Worm (Caenorhabditis elegans): ENCODE results near the gene F47C12.8.

DNA sequence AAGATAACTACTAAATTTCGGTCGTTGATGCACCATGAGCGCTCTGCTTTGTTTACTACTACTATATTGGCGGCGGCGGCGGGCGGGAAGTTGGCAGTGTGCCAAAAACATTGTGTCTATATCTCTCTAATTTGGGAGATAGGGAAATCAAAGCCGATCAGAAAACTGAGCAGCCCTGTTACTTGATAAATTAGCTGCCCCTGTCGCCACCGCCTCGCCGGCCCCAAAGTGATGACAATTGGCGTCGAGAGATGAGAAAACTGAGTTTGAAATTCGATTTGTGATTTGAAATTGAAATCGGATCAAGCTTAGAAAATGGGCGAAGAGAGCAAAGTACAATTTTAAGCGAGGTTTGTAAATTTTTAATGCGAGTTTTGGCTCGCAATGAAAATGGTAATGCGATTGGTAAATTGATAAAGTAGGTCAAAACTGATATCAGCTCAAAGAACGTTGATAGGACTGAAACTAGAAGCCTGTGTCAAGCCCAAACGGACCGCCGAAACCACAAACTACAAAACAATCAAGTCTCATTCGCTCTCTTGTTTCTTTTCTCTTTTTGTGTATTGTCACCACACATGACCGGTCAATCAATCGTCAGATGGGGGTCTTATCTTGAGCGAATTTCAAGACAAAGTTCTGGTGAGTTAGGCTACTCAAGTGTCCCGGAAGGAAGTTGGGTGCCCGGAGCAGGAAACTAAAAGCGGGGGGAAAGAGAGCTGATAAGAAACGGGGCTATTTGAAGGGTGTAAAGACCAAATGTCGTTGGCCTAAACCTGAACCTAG, 28.9 kb upstream of the F47C12.8 start:
- TF ChIP-seq ztf-23 (GFP tag; IDR thresholded peaks at IDR 0.05), result no peak
- TF ChIP-seq flt-1 (GFP tag; IDR thresholded peaks at IDR 0.05), result no peak
- TF ChIP-seq tab-1 (GFP tag; IDR thresholded peaks at IDR 0.05), result no peak
- no peak for TF ChIP-seq med-1 (GFP tag; optimal IDR thresholded peaks at IDR 0.05; ENCODE audit: insufficient read depth)
- no peak for TF ChIP-seq cog-1 (tag; optimal IDR thresholded peaks at IDR 0.05)
- TF ChIP-seq T22C8.4 (GFP tag; IDR thresholded peaks at IDR 0.05), result no peak
- TF ChIP-seq ref-1 (GFP tag; conservative IDR thresholded peaks at IDR 0.05), result no peak
- no peak for TF ChIP-seq ztf-29 (GFP tag; IDR thresholded peaks at IDR 0.05)
